Worm (Caenorhabditis elegans) whole organism, L2 larva: ENCODE data around the gene scd-2.

Experiments
- Y55F3AM.14 ChIP-seq: fragments of 200-800 bp; sonication (Bioruptor generic); optimal IDR thresholded peaks from 2 replicates; lab custom pipeline; 2018; ENCODE audit warnings: mild to moderate bottlenecking, missing genetic modification characterization, missing compliant biosample characterization
- ceh-82 ChIP-seq: fragments of 150-350 bp; optimal IDR thresholded peaks from 2 replicates; lab custom pipeline; 2014; ENCODE audit warnings: missing biosample characterization, missing genetic modification characterization
- fos-1 ChIP-seq: fragments of 150-350 bp; optimal IDR thresholded peaks from 2 replicates; lab custom pipeline; 2014; ENCODE audit warnings: missing biosample characterization, missing genetic modification characterization
- lin-39 ChIP-seq: fragments of 150-350 bp; optimal IDR thresholded peaks from 2 replicates; lab custom pipeline; 2014; ENCODE audit warnings: missing biosample characterization, missing genetic modification reagents, missing genetic modification characterization
- lsy-2 ChIP-seq, 2 experiments: fragments of 150-350 bp in 1 of 2; sonication (generic microtip) in 1 of 2; optimal IDR thresholded peaks; 2 replicates each; lab custom pipeline; 2014 to 2017; ENCODE audit warnings: missing biosample characterization in 2 of 2, missing genetic modification characterization in 2 of 2
- nhr-23 ChIP-seq: fragments of 150-350 bp; optimal IDR thresholded peaks from 2 replicates; lab custom pipeline; 2014; ENCODE audit warnings: missing biosample characterization, missing genetic modification reagents, missing genetic modification characterization
- nhr-237 ChIP-seq: fragments of 150-350 bp; optimal IDR thresholded peaks from 2 replicates; lab custom pipeline; 2014; ENCODE audit warnings: missing biosample characterization, missing genetic modification characterization
- zag-1 ChIP-seq: fragments of 150-350 bp; optimal IDR thresholded peaks from 2 replicates; lab custom pipeline; 2014; ENCODE audit warnings: missing biosample characterization, missing genetic modification characterization

DNA sequence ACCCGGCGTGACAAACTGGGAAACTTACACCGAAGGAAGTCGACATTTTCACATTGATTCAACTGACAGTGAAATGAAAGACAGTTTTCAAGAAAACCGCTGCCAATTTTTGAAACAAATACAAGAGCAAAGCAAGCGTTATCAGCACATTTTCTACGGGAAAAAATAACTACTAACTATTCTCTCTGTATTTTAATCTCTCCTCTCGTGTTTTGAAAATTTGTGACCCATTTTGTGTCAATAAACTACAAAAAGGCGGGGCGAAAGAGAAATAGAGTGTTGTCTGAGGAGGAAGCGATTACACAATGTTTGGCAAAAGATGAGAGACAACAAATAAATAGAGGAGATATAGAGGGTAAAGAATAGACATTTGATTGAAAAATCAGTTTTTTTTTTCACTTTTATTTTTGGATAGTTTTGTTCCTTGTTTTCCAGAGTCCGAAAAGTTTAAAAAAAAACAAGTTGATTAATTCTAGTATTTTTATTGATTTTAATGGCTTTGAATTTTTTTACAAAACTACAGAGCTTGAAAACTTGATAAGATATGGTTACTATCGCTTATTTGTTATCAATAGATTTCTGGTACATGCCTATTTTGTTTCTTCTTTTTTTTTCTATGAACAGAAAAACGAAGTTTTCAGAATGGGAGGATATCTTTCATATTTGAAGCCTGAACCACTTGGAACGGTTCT is 43.3 kb downstream of the scd-2 start, which contains the start of gene cest-34:
- TF ChIP-seq Y55F3AM.14 (GFP tag; lab: Kevin White, UChicago) (no peak), fos-1 (tag; lab: Kevin White, UChicago) (peak; percentile 4), lin-39 (tag; lab: Kevin White, UChicago) (no peak), ceh-82 (tag; lab: Kevin White, UChicago) (no peak), lsy-2 (tag; optimal IDR thresholded peaks at IDR 0.05; lab: Kevin White, UChicago) (no peak), zag-1 (tag; lab: Kevin White, UChicago) (no peak), nhr-23 (no peak), nhr-237 (tag; lab: Kevin White, UChicago) (no peak)
